Fruit fly (Drosophila melanogaster): ENCODE data around the gene CG14857.
A peak's percentile ranks its signal among the peaks of the same experiment; 100 is the strongest.

The CG14857 gene

dm6 chr3R:14779733-14780278 is 21.8 kb upstream of the CG14857 start:
- TF ChIP-seq rib (GFP tag; IDR thresholded peaks at IDR 0.05) (no peak), CG8388 (GFP tag; optimal IDR thresholded peaks at IDR 0.05) (peak; percentile 14), CG3995 (GFP tag; optimal IDR thresholded peaks at IDR 0.05) (no peak), CG31224 (GFP tag; IDR thresholded peaks at IDR 0.05) (no peak), z (GFP tag; IDR thresholded peaks at IDR 0.05) (no peak), Hr51 (GFP tag; optimal IDR thresholded peaks at IDR 0.05) (peak in 1 of 2 experiments; percentile 15), fd96Cb (tag; optimal IDR thresholded peaks at IDR 0.05) (peak; percentile 11), CG14860 (GFP tag; IDR thresholded peaks at IDR 0.05; ENCODE audit: partially characterized antibody) (no peak), CG11504 (tag; optimal IDR thresholded peaks at IDR 0.05) (peak; percentile 29), CG6683 (GFP tag; optimal IDR thresholded peaks at IDR 0.05) (no peak), CG18262 (tag; optimal IDR thresholded peaks at IDR 0.05) (peak; percentile 1), Lim3 (GFP tag; IDR thresholded peaks at IDR 0.05) (no peak), Blimp-1 (GFP tag; optimal IDR thresholded peaks at IDR 0.05) (peak; percentile 55), gem (tag; optimal IDR thresholded peaks at IDR 0.05) (peak; percentile 47), CG4820 (GFP tag; optimal IDR thresholded peaks at IDR 0.05) (no peak), GATAe (GFP tag; conservative IDR thresholded peaks at IDR 0.05) (no peak), oc (tag; optimal IDR thresholded peaks at IDR 0.05) (peak; percentile 42), gsb-n (tag; optimal IDR thresholded peaks at IDR 0.05) (peak; percentile 1), CG17361 (GFP tag; IDR thresholded peaks at IDR 0.05) (0 out of 3 replicates have a peak, but pooled peaks have one; percentile 24), CkIIα-i1 (GFP tag; IDR thresholded peaks at IDR 0.05) (no peak), Aef1 (GFP tag; IDR thresholded peaks at IDR 0.05) (no peak), dmrt99B (tag; optimal IDR thresholded peaks at IDR 0.05) (peak; percentile 32), HLH3B (GFP tag; IDR thresholded peaks at IDR 0.05) (no peak), CG13296 (GFP tag; optimal IDR thresholded peaks at IDR 0.05) (no peak), CG16779 (GFP tag; IDR thresholded peaks at IDR 0.05) (no peak), CG1647 (GFP tag; optimal IDR thresholded peaks at IDR 0.05) (no peak), sens (GFP tag) (peak; percentile 74), CG8359 (GFP tag; optimal IDR thresholded peaks at IDR 0.05; ENCODE audit: borderline replicate concordance) (no peak), trh (GFP tag; optimal IDR thresholded peaks at IDR 0.05) (no peak), tap (tag; optimal IDR thresholded peaks at IDR 0.05) (no peak), phol (tag; optimal IDR thresholded peaks at IDR 0.05) (peak; percentile 10), Ssrp (tag; optimal IDR thresholded peaks at IDR 0.05) (peak; percentile 26), row (GFP tag; IDR thresholded peaks at IDR 0.05) (0 out of 3 replicates have a peak, but pooled peaks have one; percentile 13), H15 (GFP tag; IDR thresholded peaks at IDR 0.05) (no peak), hb (GFP tag; IDR thresholded peaks at IDR 0.05; ENCODE audit: partially characterized antibody) (no peak), Oli (tag; optimal IDR thresholded peaks at IDR 0.05) (peak; percentile 4), Atf6 (GFP tag; IDR thresholded peaks at IDR 0.05) (no peak), eve (GFP tag; optimal IDR thresholded peaks at IDR 0.05) (peak in 1 of 2 experiments; percentile 58), CG12219 (GFP tag; optimal IDR thresholded peaks at IDR 0.05) (no peak), Sox102F (GFP tag; optimal IDR thresholded peaks at IDR 0.05) (peak; percentile 52), sens-2 (GFP tag; IDR thresholded peaks at IDR 0.05) (no peak), CG14710 (tag; optimal IDR thresholded peaks at IDR 0.05) (no peak), dysf (GFP tag; IDR thresholded peaks at IDR 0.05) (no peak), HLH4C (GFP tag; IDR thresholded peaks at IDR 0.05; ENCODE audit: partially characterized antibody) (no peak), sqz (GFP tag; optimal IDR thresholded peaks at IDR 0.05) (no peak), ATbp (GFP tag; optimal IDR thresholded peaks at IDR 0.05) (peak; percentile 9), sug (tag; optimal IDR thresholded peaks at IDR 0.05) (no peak), chinmo (GFP tag; IDR thresholded peaks at IDR 0.05; ENCODE audit: partially characterized antibody) (no peak), so (GFP tag; IDR thresholded peaks at IDR 0.05) (no peak), CG7839 (tag; optimal IDR thresholded peaks at IDR 0.05) (peak; percentile 21)

Measured in whole organism, embryonic.